Fruit fly (Drosophila melanogaster): Measurements from ENCODE around the gene RabGGTb.

- TF ChIP-seq h (optimal IDR thresholded peaks at IDR 0.05) (no peak), insv (optimal IDR thresholded peaks at IDR 0.05) (no peak)
Observed at dm6 chr2L:2855204-2855768, 23.6 kb upstream of the RabGGTb start.

Measured in Kc167 (cell line).